Worm (Caenorhabditis elegans): ENCODE results near the gene W07G1.1.

DNA sequence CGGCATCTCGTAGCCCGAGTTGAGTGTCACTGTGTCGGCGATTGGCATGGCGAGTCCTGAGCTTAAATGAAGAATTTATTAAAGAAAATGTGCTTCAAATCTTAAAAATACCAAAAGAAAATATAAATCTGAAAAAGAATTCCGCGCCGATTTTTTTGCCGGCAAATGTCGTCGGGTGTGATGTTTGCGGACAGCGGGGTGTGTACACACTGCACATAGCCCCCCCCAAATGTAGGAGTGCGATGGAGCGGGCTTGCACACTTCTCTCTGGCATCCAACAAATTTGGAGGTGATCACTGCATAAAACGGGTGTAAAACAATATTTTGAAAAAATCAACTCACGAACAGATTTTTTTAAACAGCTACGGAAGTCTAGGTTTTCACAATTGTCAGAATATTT is 36.7 kb upstream of the W07G1.1 start, which contains the start of gene Y39G8B.2:
- TF ChIP-seq elt-1 (tag; optimal IDR thresholded peaks at IDR 0.05; ENCODE audit: borderline replicate concordance, insufficient read depth) (no peak), nhr-12 (tag; optimal IDR thresholded peaks at IDR 0.05) (no peak), snpc-4 (tag; optimal IDR thresholded peaks at IDR 0.05) (no peak), mep-1 (tag; optimal IDR thresholded peaks at IDR 0.05) (peak; percentile 82), mls-2 (tag; optimal IDR thresholded peaks at IDR 0.05) (peak; percentile 70), lin-13 (tag; optimal IDR thresholded peaks at IDR 0.05) (peak; percentile 91), unc-62 (GFP tag; optimal IDR thresholded peaks at IDR 0.05) (peak; percentile 13), nhr-237 (tag; optimal IDR thresholded peaks at IDR 0.05) (peak; percentile 79), mab-5 (tag; optimal IDR thresholded peaks at IDR 0.05) (no peak), lin-32 (GFP tag; optimal IDR thresholded peaks at IDR 0.05) (no peak)
